Worm (Caenorhabditis elegans): ENCODE measurements around the gene E04F6.8.

DNA sequence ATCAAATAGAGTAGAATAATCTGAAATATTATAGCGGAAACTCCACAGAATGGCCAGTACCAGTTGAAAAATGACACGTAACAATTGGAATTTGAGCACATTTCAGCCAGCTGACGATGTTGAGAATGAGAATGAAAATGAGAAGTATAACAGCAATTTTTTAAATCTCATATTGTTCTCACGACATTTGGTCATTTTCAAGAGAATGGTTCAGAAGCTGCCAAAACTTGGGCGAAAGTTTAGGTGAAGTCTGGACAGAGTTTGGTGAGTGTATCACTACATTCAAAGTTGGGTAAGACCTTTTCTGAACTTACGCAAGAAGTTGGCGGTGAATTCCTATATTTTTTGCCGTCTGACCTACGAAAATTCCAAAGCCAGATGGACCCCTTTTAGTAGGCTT, 6.2 kb downstream of the E04F6.8 start, which contains the start of gene srd-58:
- no peak for TF ChIP-seq unc-39 (tag; optimal IDR thresholded peaks at IDR 0.05)
- no peak for TF ChIP-seq nhr-237 (tag; optimal IDR thresholded peaks at IDR 0.05)
- no peak for TF ChIP-seq blmp-1 (tag; optimal IDR thresholded peaks at IDR 0.05)
- no peak for TF ChIP-seq lin-32 (GFP tag; optimal IDR thresholded peaks at IDR 0.05)
- TF ChIP-seq cnd-1 (tag; optimal IDR thresholded peaks at IDR 0.05): no peak
- no peak for TF ChIP-seq snpc-4 (tag; optimal IDR thresholded peaks at IDR 0.05)
